Fruit fly (Drosophila melanogaster) whole organism, embryonic: ENCODE data around the gene CG32054.

ENCODE experiments used
- Awh ChIP-seq: fragments of 200-800 bp; sonication (Bioruptor generic); IDR thresholded peaks from 2 replicates; pipeline ENCODE4, ENCODE4 v1.3.6; 2022; ENCODE audit warnings: missing biosample characterization, missing genetic modification characterization
- Blimp-1 ChIP-seq: fragments of 200-800 bp; sonication (Bioruptor generic); optimal IDR thresholded peaks from 3 replicates; lab custom pipeline; 2018; ENCODE audit warnings: missing biosample characterization, missing genetic modification characterization, mild to moderate bottlenecking, moderate library complexity, missing genetic modification reagents
- CG11456 ChIP-seq: fragments of 200-800 bp; sonication (Bioruptor generic); IDR thresholded peaks from 3 replicates; pipeline ENCODE4 v1.3.6; 2022; ENCODE audit warnings: missing biosample characterization, missing genetic modification characterization
- CG12104 ChIP-seq: fragments of 200-800 bp; sonication (Bioruptor generic); optimal IDR thresholded peaks from 3 replicates; lab custom pipeline; 2016; ENCODE audit warnings: missing biosample characterization, missing genetic modification characterization
- CG12299 ChIP-seq: fragments of 200-800 bp; sonication (Bioruptor generic); optimal IDR thresholded peaks from 2 replicates; lab custom pipeline; 2018; ENCODE audit warnings: missing biosample characterization, mild to moderate bottlenecking, missing genetic modification characterization
- CG1233 ChIP-seq: fragments of 200-800 bp; sonication (Bioruptor generic); optimal IDR thresholded peaks from 4 replicates; lab custom pipeline; 2018; ENCODE audit warnings: missing biosample characterization, mild to moderate bottlenecking, missing genetic modification characterization
- CG14014 ChIP-seq: fragments of 200-800 bp; sonication (Bioruptor generic); IDR thresholded peaks from 2 replicates; pipeline ENCODE4 v1.3.6; 2022; ENCODE audit warnings: missing biosample characterization, missing genetic modification characterization
- CG15269 ChIP-seq: fragments of 200-800 bp; sonication (Bioruptor generic); optimal IDR thresholded peaks from 2 replicates; lab custom pipeline; 2018; ENCODE audit warnings: missing biosample characterization, mild to moderate bottlenecking, missing genetic modification characterization, moderate library complexity
- CG16815 ChIP-seq: fragments of 200-800 bp; sonication (Bioruptor generic); optimal IDR thresholded peaks from 3 replicates; lab custom pipeline; 2017; ENCODE audit warnings: missing biosample characterization, mild to moderate bottlenecking, missing genetic modification characterization
- CG17912 ChIP-seq: fragments of 200-800 bp; sonication (Bioruptor generic); optimal IDR thresholded peaks from 2 replicates; lab custom pipeline; 2018; ENCODE audit warnings: missing biosample characterization, mild to moderate bottlenecking, missing genetic modification characterization
- CG18764 ChIP-seq: fragments of 200-800 bp; sonication (Bioruptor generic); optimal IDR thresholded peaks from 3 replicates; lab custom pipeline; 2016; ENCODE audit warnings: missing biosample characterization, missing genetic modification characterization
- CG33213 ChIP-seq: fragments of 200-800 bp; sonication (Bioruptor generic); optimal IDR thresholded peaks from 3 replicates; lab custom pipeline; 2016; ENCODE audit warnings: missing biosample characterization, missing genetic modification characterization
- CG3847 ChIP-seq: fragments of 200-800 bp; sonication (Bioruptor generic); IDR thresholded peaks from 2 replicates; pipeline ENCODE4 v1.3.6; 2022; ENCODE audit warnings: missing biosample characterization, missing genetic modification characterization
- CG9215 ChIP-seq: fragments of 200-800 bp; sonication (Bioruptor generic); IDR thresholded peaks from 2 replicates; pipeline ENCODE4 v1.3.6; 2022; ENCODE audit warnings: missing biosample characterization, missing genetic modification characterization
- CG9817 ChIP-seq: fragments of 200-800 bp; sonication (Bioruptor generic); optimal IDR thresholded peaks from 2 replicates; lab custom pipeline; 2018; ENCODE audit warnings: missing biosample characterization, mild to moderate bottlenecking, missing genetic modification characterization, moderate library complexity
- CG9932 ChIP-seq: fragments of 200-800 bp; sonication (Bioruptor generic); IDR thresholded peaks from 2 replicates; pipeline ENCODE4 v1.3.6; 2022; ENCODE audit warnings: missing biosample characterization, missing genetic modification characterization
- D ChIP-seq, 2 experiments: fragments of 200-800 bp in 1 of 2; fragments of >200 bp in 1 of 2; sonication (Bioruptor generic) in 1 of 2; optimal IDR thresholded peaks; 2 replicates in 1 of 2; 3 replicates in 1 of 2; lab custom pipeline; 2017; ENCODE audit warnings: mild to moderate bottlenecking in 1 of 2, missing biosample characterization in 1 of 2, missing genetic modification characterization in 1 of 2, missing genetic modification reagents in 1 of 2
- Dll ChIP-seq: fragments of 200-800 bp; sonication (Bioruptor generic); IDR thresholded peaks from 4 replicates; pipeline ENCODE4 v1.3.6; 2022; ENCODE audit warnings: missing biosample characterization, missing genetic modification characterization; ENCODE audit not compliant: partially characterized antibody
- Fer2 ChIP-seq: fragments of 200-800 bp; sonication (Bioruptor generic); optimal IDR thresholded peaks from 2 replicates; lab custom pipeline; 2018; ENCODE audit warnings: missing biosample characterization, mild to moderate bottlenecking, missing genetic modification characterization, moderate library complexity
- Hmr ChIP-seq: fragments of 200-800 bp; sonication (Bioruptor generic); optimal IDR thresholded peaks from 3 replicates; lab custom pipeline; 2017; ENCODE audit warnings: mild to moderate bottlenecking, missing biosample characterization, missing genetic modification reagents, missing genetic modification characterization
- Hr78 ChIP-seq, 2 experiments: fragments of 200-800 bp in 1 of 2; fragments of >200 bp in 1 of 2; sonication (Bioruptor generic) in 1 of 2; optimal IDR thresholded peaks; 2 replicates each; lab custom pipeline; 2017 to 2019; ENCODE audit warnings: missing biosample characterization in 2 of 2, missing genetic modification characterization in 2 of 2, mild to moderate bottlenecking in 1 of 2, moderate library complexity in 1 of 2
- Lim3 ChIP-seq: fragments of 200-800 bp; sonication (Bioruptor generic); IDR thresholded peaks from 2 replicates; pipeline ENCODE4 v1.3.6; 2022; ENCODE audit warnings: missing biosample characterization, missing genetic modification characterization
- NK7.1 ChIP-seq: fragments of 200-800 bp; sonication (Bioruptor generic); optimal IDR thresholded peaks from 3 replicates; lab custom pipeline; 2016; ENCODE audit warnings: missing biosample characterization, missing genetic modification characterization
- PHDP ChIP-seq: fragments of 200-800 bp; sonication (Bioruptor generic); optimal IDR thresholded peaks from 3 replicates; lab custom pipeline; 2018; ENCODE audit warnings: missing biosample characterization, mild to moderate bottlenecking, missing genetic modification characterization, moderate library complexity
- Ssrp ChIP-seq: fragments of 200-800 bp; sonication (Bioruptor generic); optimal IDR thresholded peaks from 2 replicates; lab custom pipeline; 2018; ENCODE audit warnings: missing biosample characterization, mild to moderate bottlenecking, missing genetic modification characterization, moderate library complexity
- bcd ChIP-seq: fragments of 200-800 bp; sonication (Bioruptor generic); optimal IDR thresholded peaks from 2 replicates; lab custom pipeline; 2017; ENCODE audit warnings: missing biosample characterization, mild to moderate bottlenecking, missing genetic modification characterization
- chif ChIP-seq, 2 experiments: fragments of 200-800 bp; sonication (Bioruptor generic); optimal IDR thresholded peaks; 3 replicates each; lab custom pipeline; 2016; ENCODE audit warnings: missing biosample characterization in 2 of 2, missing genetic modification characterization in 2 of 2
- fd96Cb ChIP-seq: fragments of 200-800 bp; sonication (Bioruptor generic); optimal IDR thresholded peaks from 2 replicates; lab custom pipeline; 2018; ENCODE audit warnings: missing biosample characterization, mild to moderate bottlenecking, missing genetic modification characterization, moderate library complexity
- gcm2 ChIP-seq: fragments of 200-800 bp; sonication (Bioruptor generic); optimal IDR thresholded peaks from 2 replicates; lab custom pipeline; 2016; ENCODE audit warnings: missing biosample characterization, missing genetic modification characterization
- gem ChIP-seq: fragments of 200-800 bp; sonication (Bioruptor generic); optimal IDR thresholded peaks from 2 replicates; lab custom pipeline; 2019; ENCODE audit warnings: missing biosample characterization, mild to moderate bottlenecking, missing genetic modification characterization, moderate library complexity
- her ChIP-seq: fragments of 200-800 bp; sonication (Bioruptor generic); optimal IDR thresholded peaks from 2 replicates; lab custom pipeline; 2016; ENCODE audit warnings: missing biosample characterization, missing genetic modification characterization
- jing ChIP-seq: fragments of 200-800 bp; sonication (Bioruptor generic); optimal IDR thresholded peaks from 2 replicates; lab custom pipeline; 2018; ENCODE audit warnings: missing biosample characterization, mild to moderate bottlenecking, missing genetic modification characterization
- lov ChIP-seq, 2 experiments: fragments of 200-800 bp in 1 of 2; fragments of >200 bp in 1 of 2; sonication (Bioruptor generic) in 1 of 2; IDR thresholded peaks in 1 of 2; optimal IDR thresholded peaks in 1 of 2; 2 replicates in 1 of 2; 3 replicates in 1 of 2; pipeline versions ENCODE4 v1.3.6 to Lab custom; 2017 to 2022; ENCODE audit warnings: missing biosample characterization in 1 of 2, missing genetic modification characterization in 1 of 2
- maf-S ChIP-seq: fragments of 200-800 bp; sonication (Bioruptor generic); optimal IDR thresholded peaks from 2 replicates; lab custom pipeline; 2016; ENCODE audit warnings: missing biosample characterization, missing genetic modification characterization
- nmo ChIP-seq: fragments of 200-800 bp; sonication (Bioruptor generic); optimal IDR thresholded peaks from 2 replicates; lab custom pipeline; 2018; ENCODE audit warnings: missing biosample characterization, mild to moderate bottlenecking, missing genetic modification characterization, moderate library complexity
- otp ChIP-seq: fragments of 200-800 bp; sonication (Bioruptor generic); IDR thresholded peaks from 3 replicates; pipeline ENCODE4, ENCODE4 v1.3.6; 2022; ENCODE audit warnings: missing biosample characterization, missing genetic modification characterization
- p53 ChIP-seq: fragments of 200-800 bp; sonication (Bioruptor generic); optimal IDR thresholded peaks from 2 replicates; lab custom pipeline; 2016; ENCODE audit warnings: missing biosample characterization, missing genetic modification characterization
- psq ChIP-seq: fragments of 200-800 bp; sonication (Bioruptor generic); optimal IDR thresholded peaks from 2 replicates; lab custom pipeline; 2017; ENCODE audit warnings: missing biosample characterization, missing genetic modification characterization
- row ChIP-seq: fragments of 200-800 bp; sonication (Bioruptor generic); IDR thresholded peaks from 3 replicates; pipeline ENCODE4 v1.3.6; 2022; ENCODE audit warnings: missing biosample characterization, missing genetic modification characterization
- sens ChIP-seq: fragments of 200-800 bp; sonication (Bioruptor generic); peaks from one replicate; lab custom pipeline; 2016; ENCODE audit warnings: missing biosample characterization, missing genetic modification characterization
- slou ChIP-seq: fragments of 200-800 bp; sonication (Bioruptor generic); optimal IDR thresholded peaks from 3 replicates; lab custom pipeline; 2016; ENCODE audit warnings: missing biosample characterization, missing genetic modification characterization
- tgo ChIP-seq: fragments of 200-800 bp; sonication (Bioruptor generic); IDR thresholded peaks from 3 replicates; pipeline ENCODE4 v1.3.6; 2022; ENCODE audit warnings: missing biosample characterization, missing genetic modification characterization
- unpg ChIP-seq: fragments of 200-800 bp; sonication (Bioruptor generic); optimal IDR thresholded peaks from 3 replicates; lab custom pipeline; 2018; ENCODE audit warnings: missing biosample characterization, mild to moderate bottlenecking, missing genetic modification characterization, moderate library complexity
- wor ChIP-seq: fragments of 200-800 bp; sonication (Bioruptor generic); IDR thresholded peaks from 2 replicates; pipeline ENCODE4 v1.3.6; 2022; ENCODE audit warnings: missing biosample characterization, missing genetic modification characterization
- z ChIP-seq: fragments of 200-800 bp; sonication (Bioruptor generic); IDR thresholded peaks from 3 replicates; pipeline ENCODE4 v1.3.6; 2022; ENCODE audit warnings: missing biosample characterization, missing genetic modification characterization
- zen ChIP-seq: fragments of 200-800 bp; sonication (Bioruptor generic); optimal IDR thresholded peaks from 3 replicates; lab custom pipeline; 2018; ENCODE audit warnings: missing biosample characterization, mild to moderate bottlenecking, missing genetic modification characterization, moderate library complexity
- zf30C ChIP-seq: fragments of 200-800 bp; sonication (Bioruptor generic); optimal IDR thresholded peaks from 3 replicates; lab custom pipeline; 2018; ENCODE audit warnings: missing biosample characterization, mild to moderate bottlenecking, missing genetic modification characterization

Gene CG32054

dm6 chr3L:10110379-10110778, 15.8 kb upstream of the CG32054 start (continued):
- no peak for TF ChIP-seq Awh (GFP tag; lab: Robert Waterston, UW)
- TF ChIP-seq CG15269 (tag; lab: Kevin White, UChicago) = peak; percentile 35
- no peak for TF ChIP-seq CG18764
- peak; percentile 61; the same call in 2 of the 3 replicates for TF ChIP-seq row (GFP tag; lab: Robert Waterston, UW)
- no peak for TF ChIP-seq slou (GFP tag; lab: Kevin White, UChicago)
- no peak for TF ChIP-seq otp (GFP tag; lab: Robert Waterston, UW)
- 0 out of 2 replicates have a peak, but pooled peaks have one; percentile 11 for TF ChIP-seq wor (GFP tag; lab: Robert Waterston, UW)
- peak; percentile 24 for TF ChIP-seq PHDP
- TF ChIP-seq CG12104 (GFP tag; lab: Kevin White, UChicago) = peak; percentile 17
- no peak for TF ChIP-seq her (GFP tag; lab: Kevin White, UChicago)
- peak; percentile 18 for TF ChIP-seq CG1233 (GFP tag; lab: Kevin White, UChicago)
- no peak for TF ChIP-seq CG14014 (GFP tag; lab: Robert Waterston, UW)
- peak; percentile 7 for TF ChIP-seq fd96Cb (tag; lab: Kevin White, UChicago)
- no peak for TF ChIP-seq Lim3 (GFP tag; lab: Robert Waterston, UW)
- 0 out of 2 replicates have a peak, but pooled peaks have one; percentile 9 for TF ChIP-seq CG3847
- TF ChIP-seq p53 (GFP tag; lab: Kevin White, UChicago) = no peak
- TF ChIP-seq sens = no peak
- peak in 1 of 2 experiments; percentile 18 for TF ChIP-seq Hr78 (GFP tag; optimal IDR thresholded peaks at IDR 0.05; lab: Kevin White, UChicago)
- TF ChIP-seq bcd (GFP tag; lab: Kevin White, UChicago) = no peak
- no peak for TF ChIP-seq jing
- TF ChIP-seq tgo = peak; percentile 45; the same call in 2 of the 3 replicates
- TF ChIP-seq nmo = peak; percentile 2
- TF ChIP-seq gem (tag; lab: Kevin White, UChicago) = peak; percentile 34
- no peak for TF ChIP-seq maf-S (GFP tag; lab: Kevin White, UChicago)

- TF ChIP-seq zen (tag; lab: Kevin White, UChicago) = peak; percentile 64
- TF ChIP-seq CG9932 (GFP tag; lab: Robert Waterston, UW) = 0 out of 2 replicates have a peak, but pooled peaks have one; percentile 19
- 0 out of 3 replicates have a peak, but pooled peaks have one; percentile 54 for TF ChIP-seq CG11456 (GFP tag; lab: Robert Waterston, UW)
- no peak for TF ChIP-seq CG16815 (GFP tag; lab: Kevin White, UChicago)
- TF ChIP-seq D (optimal IDR thresholded peaks at IDR 0.05; lab: Kevin White, UChicago) = no peak
- no peak for TF ChIP-seq D (GFP tag; optimal IDR thresholded peaks at IDR 0.05; lab: Kevin White, UChicago)
- TF ChIP-seq z = no peak
- TF ChIP-seq chif (GFP tag; optimal IDR thresholded peaks at IDR 0.05; lab: Kevin White, UChicago) = no peak
- no peak for TF ChIP-seq lov (optimal IDR thresholded peaks at IDR 0.05; lab: Kevin White, UChicago)
- no peak for TF ChIP-seq lov (GFP tag; IDR thresholded peaks at IDR 0.05; lab: Robert Waterston, UW)
- no peak for TF ChIP-seq zf30C (GFP tag; lab: Kevin White, UChicago)
- TF ChIP-seq Ssrp (tag; lab: Kevin White, UChicago) = no peak
Measured at dm6 chr3L:10105820-10106219, 11.3 kb upstream of the CG32054 start.

dm6 chr3L:10100781-10101180, 6.2 kb upstream of the CG32054 start, which contains the start of gene CG42826:
Gene CG42826 (minus strand): TSS chr3L:10100881.
- TF ChIP-seq Hmr (GFP tag; lab: Kevin White, UChicago) (no peak), psq (GFP tag; lab: Kevin White, UChicago) (no peak), unpg (GFP tag; lab: Kevin White, UChicago) (no peak), CG9817 (tag; lab: Kevin White, UChicago) (no peak), gcm2 (GFP tag; lab: Kevin White, UChicago) (no peak), Blimp-1 (GFP tag; lab: Kevin White, UChicago) (no peak), CG9215 (no peak), NK7.1 (no peak), CG33213 (GFP tag; lab: Kevin White, UChicago) (no peak), CG17912 (GFP tag; lab: Kevin White, UChicago) (no peak), CG12299 (tag; lab: Kevin White, UChicago) (no peak), Fer2 (tag; lab: Kevin White, UChicago) (no peak), Dll (GFP tag; lab: Robert Waterston, UW) (no peak)
